Worm (Caenorhabditis elegans): ENCODE measurements around the gene trpp-12.

- TF ChIP-seq Y105C5A.15 (GFP tag; IDR thresholded peaks at IDR 0.05) (no peak), unc-62 (GFP tag; optimal IDR thresholded peaks at IDR 0.05 in 1 of 2) (peak in 1 of 2 experiments; percentile 9), unc-62 (tag; optimal IDR thresholded peaks at IDR 0.05) (no peak), ctbp-1 (GFP tag; IDR thresholded peaks at IDR 0.05) (no peak), egl-27 (tag; optimal IDR thresholded peaks at IDR 0.05) (no peak), ceh-82 (tag; optimal IDR thresholded peaks at IDR 0.05) (no peak), snpc-4 (tag; optimal IDR thresholded peaks at IDR 0.05) (no peak), hlh-30 (tag; optimal IDR thresholded peaks at IDR 0.05; ENCODE audit: insufficient read depth) (no peak), dmd-8 (GFP tag; IDR thresholded peaks at IDR 0.05) (no peak), lsy-2 (tag; optimal IDR thresholded peaks at IDR 0.05) (no peak), set-16 (GFP tag; IDR thresholded peaks at IDR 0.05) (no peak), fos-1 (tag; optimal IDR thresholded peaks at IDR 0.05) (no peak), ztf-11 (tag; optimal IDR thresholded peaks at IDR 0.05) (no peak), egl-43 (GFP tag; IDR thresholded peaks at IDR 0.05) (no peak), nhr-77 (tag; optimal IDR thresholded peaks at IDR 0.05) (no peak)
Measured at ce11 chrX:2359797-2360196, 49.7 kb upstream of the trpp-12 start, which contains the start of gene lgc-40.
